Fruit fly (Drosophila melanogaster) whole organism, embryonic: Measurements from ENCODE around the gene HDAC4.

Experiments
- C15 ChIP-seq: fragments of 200-800 bp; sonication (Bioruptor generic); IDR thresholded peaks from 3 replicates; pipeline ENCODE4 v1.3.6; 2022; ENCODE audit warnings: missing biosample characterization, missing genetic modification characterization
- CG13296 ChIP-seq: fragments of 200-800 bp; sonication (Bioruptor generic); optimal IDR thresholded peaks from 3 replicates; lab custom pipeline; 2018; ENCODE audit warnings: missing biosample characterization, mild to moderate bottlenecking, missing genetic modification characterization
- CG13894 ChIP-seq: fragments of 200-800 bp; sonication (Bioruptor generic); optimal IDR thresholded peaks from 3 replicates; lab custom pipeline; 2018; ENCODE audit warnings: missing biosample characterization, mild to moderate bottlenecking, missing genetic modification characterization, moderate library complexity
- CG16779 ChIP-seq: fragments of 200-800 bp; sonication (Bioruptor generic); IDR thresholded peaks from 2 replicates; pipeline ENCODE4 v1.3.6; 2022; ENCODE audit warnings: missing biosample characterization, missing genetic modification characterization
- CG32772 ChIP-seq: fragments of 200-800 bp; sonication (Bioruptor generic); IDR thresholded peaks from 2 replicates; pipeline ENCODE4 v1.3.6; 2022; ENCODE audit warnings: missing biosample characterization, missing genetic modification characterization
- CG9609 ChIP-seq: fragments of 200-800 bp; sonication (Bioruptor generic); optimal IDR thresholded peaks from 3 replicates; lab custom pipeline; 2016; ENCODE audit warnings: missing biosample characterization, missing genetic modification characterization
- Gug ChIP-seq: fragments of 200-800 bp; sonication (Bioruptor generic); IDR thresholded peaks from 4 replicates; pipeline ENCODE4 v1.3.6; 2022; ENCODE audit warnings: missing biosample characterization, missing genetic modification characterization
- Hand ChIP-seq: fragments of 200-800 bp; sonication (Bioruptor generic); optimal IDR thresholded peaks from 2 replicates; lab custom pipeline; 2017; ENCODE audit warnings: mild to moderate bottlenecking, missing biosample characterization, missing genetic modification reagents, missing genetic modification characterization
- Six4 ChIP-seq: fragments of 200-800 bp; sonication (Bioruptor generic); optimal IDR thresholded peaks from 2 replicates; lab custom pipeline; 2016; ENCODE audit warnings: missing biosample characterization, missing genetic modification characterization
- bsh ChIP-seq, 2 experiments: fragments of 200-800 bp; sonication (Bioruptor generic); optimal IDR thresholded peaks; 2 replicates each; lab custom pipeline; 2017 to 2018; ENCODE audit warnings: mild to moderate bottlenecking in 2 of 2, missing biosample characterization in 2 of 2, missing genetic modification characterization in 2 of 2, moderate library complexity in 1 of 2
- chn ChIP-seq: fragments of 200-800 bp; sonication (Bioruptor generic); optimal IDR thresholded peaks from 2 replicates; lab custom pipeline; 2016; ENCODE audit warnings: missing biosample characterization, missing genetic modification characterization
- klu ChIP-seq: fragments of 200-800 bp; sonication (Bioruptor generic); IDR thresholded peaks from 2 replicates; pipeline ENCODE4 v1.3.6; 2022; ENCODE audit warnings: missing biosample characterization, missing genetic modification characterization
- zen2 ChIP-seq: fragments of 200-800 bp; sonication (Bioruptor generic); IDR thresholded peaks from 3 replicates; pipeline ENCODE4 v1.3.6; 2022; ENCODE audit warnings: missing biosample characterization, missing genetic modification characterization; ENCODE audit not compliant: partially characterized antibody

- no peak for TF ChIP-seq CG16779 (GFP tag; lab: Robert Waterston, UW)
- TF ChIP-seq chn (GFP tag; lab: Kevin White, UChicago), result no peak
- TF ChIP-seq zen2 (GFP tag; lab: Robert Waterston, UW), result no peak
- no peak for TF ChIP-seq CG13894
- TF ChIP-seq CG13296 (GFP tag; lab: Kevin White, UChicago), result no peak
- TF ChIP-seq Gug (GFP tag; lab: Robert Waterston, UW), result no peak
- no peak for TF ChIP-seq CG32772 (GFP tag; lab: Robert Waterston, UW)
- no peak for TF ChIP-seq C15 (GFP tag; lab: Robert Waterston, UW)
- TF ChIP-seq Hand (GFP tag; lab: Kevin White, UChicago), result no peak
- TF ChIP-seq bsh (GFP tag; optimal IDR thresholded peaks at IDR 0.05; lab: Kevin White, UChicago), result no peak
- TF ChIP-seq CG9609, result no peak
- TF ChIP-seq Six4 (GFP tag; lab: Kevin White, UChicago), result no peak
- no peak for TF ChIP-seq klu
These were observed 2.7 kb downstream of the HDAC4 start for dm6 chrX:13282717-13283116.
